Fruit fly (Drosophila melanogaster): ENCODE measurements around the gene AGO3.

DNA sequence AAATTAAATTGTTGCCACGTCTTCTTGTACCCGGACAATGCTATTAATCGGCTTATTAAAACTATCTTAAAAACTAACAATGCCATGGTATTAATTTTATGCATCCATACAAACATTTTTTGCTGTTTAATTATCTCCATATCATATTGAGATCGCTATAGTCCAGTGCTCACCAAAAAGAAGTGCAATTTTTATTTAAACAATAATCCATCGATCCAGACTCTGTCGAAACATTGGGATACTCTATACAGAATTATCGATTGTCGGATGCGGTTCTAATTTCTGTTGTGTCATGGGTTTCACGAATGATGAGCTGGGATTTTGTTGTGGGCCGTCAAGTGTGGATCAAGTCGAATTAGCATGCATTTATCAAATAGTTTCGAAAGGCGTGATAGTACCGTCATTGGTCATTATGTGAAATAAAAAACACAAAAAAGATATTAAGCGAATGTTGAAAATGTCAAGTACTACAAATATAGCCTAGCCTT is 29.1 kb downstream of the AGO3 start:
- TF ChIP-seq CG9948 (tag; optimal IDR thresholded peaks at IDR 0.05) (no peak), CG32121 (GFP tag; IDR thresholded peaks at IDR 0.05) (no peak), EcR (GFP tag; optimal IDR thresholded peaks at IDR 0.05) (no peak), Pif1A (GFP tag; optimal IDR thresholded peaks at IDR 0.05) (no peak), gl (tag; optimal IDR thresholded peaks at IDR 0.05) (no peak), D1 (tag; optimal IDR thresholded peaks at IDR 0.05) (no peak), CG13204 (GFP tag; optimal IDR thresholded peaks at IDR 0.05) (no peak), CG8159 (tag; optimal IDR thresholded peaks at IDR 0.05) (no peak), rn (GFP tag; IDR thresholded peaks at IDR 0.05) (no peak), CG15710 (tag; optimal IDR thresholded peaks at IDR 0.05) (no peak), CG4496 (GFP tag; IDR thresholded peaks at IDR 0.05) (no peak), CG34367 (tag; optimal IDR thresholded peaks at IDR 0.05) (no peak), CG14655 (GFP tag; optimal IDR thresholded peaks at IDR 0.05) (no peak), Pif1B (GFP tag; optimal IDR thresholded peaks at IDR 0.05) (no peak)

All from whole organism, pupa.